Worm (Caenorhabditis elegans): ENCODE data around the gene F54C9.7.

The F54C9.7 gene

DNA sequence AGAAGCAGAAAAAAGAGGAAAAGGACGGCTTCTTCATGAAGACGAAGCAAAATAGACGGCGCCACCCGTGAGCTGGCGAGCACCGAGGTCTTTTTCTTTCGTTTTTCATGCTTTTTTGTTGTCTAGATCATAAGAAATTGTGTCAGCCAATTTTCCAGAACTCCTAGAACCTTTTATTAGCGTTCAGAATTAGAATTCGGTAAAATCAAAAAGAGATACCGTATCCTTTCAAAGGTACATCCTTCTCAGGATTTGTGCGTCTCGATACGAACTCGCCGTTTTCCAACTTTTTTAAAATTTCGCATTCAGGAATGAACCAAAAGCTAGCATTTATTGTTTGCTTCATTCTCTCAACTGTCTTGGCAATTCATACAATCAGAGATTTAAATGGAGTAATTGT lies at the start of gene F54C9.7:
Gene F54C9.7, plus strand, starts transcription at position 301 of the 400 bp plus-strand sequence.
- TF ChIP-seq dpff-1 (tag; optimal IDR thresholded peaks at IDR 0.05) = no peak
- no peak for TF ChIP-seq F10E7.11 (tag; optimal IDR thresholded peaks at IDR 0.05)
- TF ChIP-seq somi-1 (GFP tag; optimal IDR thresholded peaks at IDR 0.05) = no peak
- TF ChIP-seq madf-8 (GFP tag; conservative IDR thresholded peaks at IDR 0.05) = no peak
- TF ChIP-seq nhr-27 (tag; optimal IDR thresholded peaks at IDR 0.05) = no peak
- no peak for TF ChIP-seq K12H6.12 (tag; optimal IDR thresholded peaks at IDR 0.05)
- no peak for TF ChIP-seq tbp1 (GFP tag; optimal IDR thresholded peaks at IDR 0.05)
- no peak for TF ChIP-seq ztf-3 (GFP tag; optimal IDR thresholded peaks at IDR 0.05)

DNA sequence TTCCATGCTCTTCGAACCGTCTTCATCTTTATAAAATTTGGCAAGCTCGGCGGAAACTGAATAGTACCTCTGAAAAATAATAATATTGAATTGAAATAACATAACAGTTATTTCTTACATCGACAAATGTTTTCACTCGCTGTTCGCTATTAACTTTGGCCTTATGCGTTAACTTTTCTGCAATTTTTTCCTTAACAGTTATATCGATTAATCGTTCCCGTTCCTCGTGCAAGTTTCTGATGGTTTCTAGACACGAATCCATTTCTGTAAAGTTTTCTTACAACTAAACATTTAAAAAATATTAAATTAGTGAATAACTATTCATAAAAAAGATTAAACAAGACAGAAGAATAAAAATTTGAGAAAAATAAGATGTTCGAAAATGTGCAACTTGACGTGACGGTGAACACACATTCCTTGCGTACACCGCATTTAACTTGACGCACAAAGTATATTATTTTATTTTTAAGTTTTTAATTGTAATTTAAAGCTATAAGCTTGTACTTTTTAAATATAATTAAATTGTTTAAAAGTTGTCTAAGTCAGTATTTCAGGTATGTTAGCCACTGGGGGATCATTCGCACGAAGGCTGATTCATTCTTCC lies 47.9 kb upstream of the F54C9.7 start, which contains the start of the genes prp-9 and mrps-18B:
Gene prp-9, minus strand, starts transcription at position 264 of the 604 bp plus-strand sequence.
Gene mrps-18B, plus strand, starts transcription at position 549 of the 604 bp plus-strand sequence.
- TF ChIP-seq F55B11.4 (tag; optimal IDR thresholded peaks at IDR 0.05; ENCODE audit: borderline replicate concordance, insufficient read depth) (no peak), unc-62 (GFP tag; optimal IDR thresholded peaks at IDR 0.05) (no peak), F52B5.7 (tag; optimal IDR thresholded peaks at IDR 0.05) (no peak), tbx-9 (tag; optimal IDR thresholded peaks at IDR 0.05; ENCODE audit: borderline replicate concordance) (no peak), C06A6.2 (GFP tag; conservative IDR thresholded peaks at IDR 0.05) (no peak), atf-7 (tag; optimal IDR thresholded peaks at IDR 0.05) (no peak), egl-44 (GFP tag; IDR thresholded peaks at IDR 0.05) (no peak), rpc-1 (optimal IDR thresholded peaks at IDR 0.05) (no peak), rpc-1 (tag; optimal IDR thresholded peaks at IDR 0.05) (no peak), ZK185.1 (tag; optimal IDR thresholded peaks at IDR 0.05; ENCODE audit: poor library complexity, severe bottlenecking) (no peak), madf-3 (GFP tag; IDR thresholded peaks at IDR 0.05) (no peak), madf-8 (GFP tag; conservative IDR thresholded peaks at IDR 0.05) (no peak; the same call in 1 of the 2 replicates), tbp1 (GFP tag; optimal IDR thresholded peaks at IDR 0.05) (no peak), hlh-26 (GFP tag; conservative IDR thresholded peaks at IDR 0.05) (no peak), B0336.3 (GFP tag; IDR thresholded peaks at IDR 0.05) (no peak), egl-18 (GFP tag; IDR thresholded peaks at IDR 0.05) (no peak), tlf-1 (GFP tag; optimal IDR thresholded peaks at IDR 0.05) (no peak), snpc-4 (GFP tag; optimal IDR thresholded peaks at IDR 0.05) (no peak), snpc-4 (tag; optimal IDR thresholded peaks at IDR 0.05) (peak in 1 of 4 experiments; percentile 13), rcor-1 (GFP tag; IDR thresholded peaks at IDR 0.05) (no peak), efl-1 (GFP tag; optimal IDR thresholded peaks at IDR 0.05) (no peak), ztf-26 (tag; optimal IDR thresholded peaks at IDR 0.05) (no peak), aptf-3 (GFP tag; IDR thresholded peaks at IDR 0.05) (no peak), snpc-1.3 (tag; optimal IDR thresholded peaks at IDR 0.05; ENCODE audit: insufficient read depth) (peak; percentile 74), F37B4.10 (GFP tag; IDR thresholded peaks at IDR 0.05) (no peak), lag-1 (GFP tag; IDR thresholded peaks at IDR 0.05) (no peak), nhr-90 (tag; optimal IDR thresholded peaks at IDR 0.05) (no peak), cebp-1 (GFP tag; IDR thresholded peaks at IDR 0.05) (no peak), cebp-1 (tag; optimal IDR thresholded peaks at IDR 0.05) (no peak), xnd-1 (tag; optimal IDR thresholded peaks at IDR 0.05) (no peak), gei-17 (GFP tag; optimal IDR thresholded peaks at IDR 0.05) (no peak), Y53F4B.3 (GFP tag; IDR thresholded peaks at IDR 0.05) (no peak), nhr-80 (tag; optimal IDR thresholded peaks at IDR 0.05) (no peak), lsl-1 (GFP tag; optimal IDR thresholded peaks at IDR 0.05) (peak; percentile 34), die-1 (tag; optimal IDR thresholded peaks at IDR 0.05) (no peak), nfya-2 (GFP tag; IDR thresholded peaks at IDR 0.05) (no peak), lin-54 (GFP tag; optimal IDR thresholded peaks at IDR 0.05) (peak; percentile 21), ceh-91 (GFP tag; IDR thresholded peaks at IDR 0.05) (no peak), zim-3 (tag; optimal IDR thresholded peaks at IDR 0.05) (no peak), dpff-1 (tag; optimal IDR thresholded peaks at IDR 0.05) (no peak), madf-6 (GFP tag; IDR thresholded peaks at IDR 0.05) (peak; percentile 66; the same call in 1 of the 2 replicates), nhr-120 (GFP tag; IDR thresholded peaks at IDR 0.05) (no peak), mel-28 (tag; optimal IDR thresholded peaks at IDR 0.05; ENCODE audit: borderline replicate concordance) (no peak)

Measured in whole organism, young adult.